Worm (Caenorhabditis elegans) whole organism, L1 larva: ENCODE results near the gene srp-6.
A peak's percentile ranks its signal among the peaks of the same experiment; 100 is the strongest.

Experiments
- aha-1 ChIP-seq: fragments of 150-350 bp; optimal IDR thresholded peaks from 2 replicates; lab custom pipeline; 2014; ENCODE audit warnings: missing biosample characterization, missing genetic modification characterization
- ceh-63 ChIP-seq: fragments of 200-800 bp; sonication (Bioruptor generic); optimal IDR thresholded peaks from 2 replicates; lab custom pipeline; 2018; ENCODE audit warnings: mild to moderate bottlenecking, missing genetic modification characterization, missing compliant biosample characterization
- ceh-8 ChIP-seq: fragments of 200-800 bp; sonication (Bioruptor generic); optimal IDR thresholded peaks from 2 replicates; lab custom pipeline; 2018; ENCODE audit warnings: mild to moderate bottlenecking, missing genetic modification characterization, moderate library complexity, missing compliant biosample characterization
- ceh-88 ChIP-seq: fragments of 200-800 bp; sonication (Bioruptor generic); IDR thresholded peaks from 2 replicates; pipeline ENCODE4 v1.3.6; 2022; ENCODE audit warnings: missing genetic modification characterization, missing compliant biosample characterization
- ceh-90 ChIP-seq: sonication (generic microtip); optimal IDR thresholded peaks from 2 replicates; lab custom pipeline; 2016; ENCODE audit warnings: missing genetic modification characterization, missing compliant biosample characterization
- dpl-1 ChIP-seq, 3 experiments: fragments of 150-350 bp in 2 of 3; sonication (generic microtip) in 1 of 3; optimal IDR thresholded peaks; 2 replicates each; lab custom pipeline; 2014 to 2017; ENCODE audit warnings: missing biosample characterization in 3 of 3, missing genetic modification characterization in 3 of 3, missing genetic modification reagents in 3 of 3
- efl-1 ChIP-seq, 4 experiments: fragments of 150-350 bp; optimal IDR thresholded peaks in 3 of 4; peaks in 1 of 4; 1 replicate in 1 of 4; 2 replicates in 3 of 4; lab custom pipeline; 2014; ENCODE audit warnings: missing biosample characterization in 2 of 4, missing genetic modification characterization in 2 of 4, missing genetic modification reagents in 2 of 4
- efl-3 ChIP-seq: fragments of 200-800 bp; sonication (Bioruptor generic); optimal IDR thresholded peaks from 2 replicates; lab custom pipeline; 2018; ENCODE audit warnings: mild to moderate bottlenecking, missing genetic modification characterization, missing compliant biosample characterization
- egl-13 ChIP-seq: sonication (generic microtip); optimal IDR thresholded peaks from 2 replicates; lab custom pipeline; 2016; ENCODE audit warnings: missing genotype, missing genetic modification reagents, missing genetic modification characterization, missing compliant biosample characterization
- egl-27 ChIP-seq, 2 experiments: fragments of 150-350 bp in 1 of 2; sonication (generic microtip); optimal IDR thresholded peaks; 3 replicates each; lab custom pipeline; 2017 to 2018; ENCODE audit warnings: missing biosample characterization in 2 of 2, missing genetic modification characterization in 2 of 2, missing genetic modification reagents in 2 of 2
- elt-3 ChIP-seq, 6 experiments: fragments of 150-350 bp in 1 of 6; sonication (generic microtip); optimal IDR thresholded peaks; 2 replicates each; lab custom pipeline; 2017 to 2018; ENCODE audit warnings: missing biosample characterization in 6 of 6, missing genetic modification characterization in 6 of 6, inconsistent platforms in 1 of 6
- ets-5 ChIP-seq: fragments of 200-800 bp; sonication (Bioruptor generic); IDR thresholded peaks from 2 replicates; pipeline ENCODE4 v1.3.6; 2022; ENCODE audit warnings: missing genetic modification characterization, missing compliant biosample characterization
- fkh-4 ChIP-seq: sonication (generic microtip); optimal IDR thresholded peaks from 2 replicates; lab custom pipeline; 2016; ENCODE audit warnings: missing compliant biosample characterization, missing genetic modification characterization, borderline replicate concordance
- hlh-17 ChIP-seq: fragments of 200-800 bp; sonication (Bioruptor generic); optimal IDR thresholded peaks from 2 replicates; lab custom pipeline; 2018; ENCODE audit warnings: missing genetic modification characterization, mild to moderate bottlenecking, missing compliant biosample characterization, moderate library complexity, borderline replicate concordance
- hlh-4 ChIP-seq: sonication (generic microtip); optimal IDR thresholded peaks from 2 replicates; lab custom pipeline; 2016; ENCODE audit warnings: mild to moderate bottlenecking, missing genetic modification characterization, missing compliant biosample characterization
- irx-1 ChIP-seq: sonication (generic microtip); optimal IDR thresholded peaks from 2 replicates; lab custom pipeline; 2016; ENCODE audit warnings: missing genetic modification characterization, missing compliant biosample characterization
- lin-13 ChIP-seq: fragments of 150-350 bp; optimal IDR thresholded peaks from 2 replicates; lab custom pipeline; 2014; ENCODE audit warnings: missing biosample characterization, missing genetic modification reagents, missing genetic modification characterization
- lin-35 ChIP-seq, 2 experiments: fragments of 150-350 bp; optimal IDR thresholded peaks; 2 replicates each; lab custom pipeline; 2014; ENCODE audit warnings: missing biosample characterization in 2 of 2, missing genetic modification characterization in 2 of 2, missing genetic modification reagents in 2 of 2
- lsy-2 ChIP-seq, 2 experiments: fragments of 150-350 bp; optimal IDR thresholded peaks; 2 replicates each; lab custom pipeline; 2014; ENCODE audit warnings: missing biosample characterization in 2 of 2, missing genetic modification characterization in 2 of 2
- mab-9 ChIP-seq: fragments of 200-800 bp; sonication (Bioruptor generic); IDR thresholded peaks from 2 replicates; pipeline ENCODE4 v1.3.6; 2022; ENCODE audit warnings: missing genetic modification reagents, missing genetic modification characterization, missing compliant biosample characterization
- mef-2 ChIP-seq: fragments of 150-350 bp; optimal IDR thresholded peaks from 2 replicates; lab custom pipeline; 2014; ENCODE audit warnings: missing biosample characterization, missing genetic modification characterization
- mep-1 ChIP-seq: fragments of 150-350 bp; optimal IDR thresholded peaks from 2 replicates; lab custom pipeline; 2014; ENCODE audit warnings: missing biosample characterization, missing genetic modification characterization
- nhr-237 ChIP-seq: fragments of 150-350 bp; optimal IDR thresholded peaks from 2 replicates; lab custom pipeline; 2014; ENCODE audit warnings: missing biosample characterization, missing genetic modification characterization
- nhr-28 ChIP-seq: fragments of 150-350 bp; optimal IDR thresholded peaks from 2 replicates; lab custom pipeline; 2014; ENCODE audit warnings: missing biosample characterization, missing genetic modification characterization
- nhr-71 ChIP-seq: sonication (generic microtip); optimal IDR thresholded peaks from 2 replicates; lab custom pipeline; 2016; ENCODE audit warnings: mild to moderate bottlenecking, missing genetic modification characterization, moderate library complexity, missing compliant biosample characterization
- nhr-84 ChIP-seq: sonication (generic microtip); optimal IDR thresholded peaks from 2 replicates; lab custom pipeline; 2017; ENCODE audit warnings: missing biosample characterization, missing genetic modification characterization
- nhr-85 ChIP-seq: sonication (generic microtip); peaks from one replicate; lab custom pipeline; 2016; ENCODE audit warnings: missing genetic modification characterization, inconsistent platforms, missing compliant biosample characterization
- rnt-1 ChIP-seq: sonication (generic microtip); optimal IDR thresholded peaks from 2 replicates; lab custom pipeline; 2016; ENCODE audit warnings: mild to moderate bottlenecking, missing genetic modification characterization, moderate library complexity, missing compliant biosample characterization
- snpc-4 ChIP-seq: fragments of 150-350 bp; optimal IDR thresholded peaks from 2 replicates; lab custom pipeline; 2014; ENCODE audit warnings: missing biosample characterization, missing genetic modification characterization
- snu-23 ChIP-seq: sonication (generic microtip); optimal IDR thresholded peaks from 2 replicates; lab custom pipeline; 2016; ENCODE audit warnings: missing genetic modification characterization, missing compliant biosample characterization
- sptf-1 ChIP-seq: fragments of 150-350 bp; optimal IDR thresholded peaks from 2 replicates; lab custom pipeline; 2014; ENCODE audit warnings: missing biosample characterization, missing genetic modification characterization
- sup-37 ChIP-seq: fragments of 200-800 bp; sonication (Bioruptor generic); optimal IDR thresholded peaks from 2 replicates; lab custom pipeline; 2018; ENCODE audit warnings: mild to moderate bottlenecking, missing genetic modification characterization, missing compliant biosample characterization
- unc-30 ChIP-seq: sonication (generic microtip); optimal IDR thresholded peaks from 2 replicates; lab custom pipeline; 2017; ENCODE audit warnings: missing biosample characterization, missing genetic modification characterization
- unc-86 ChIP-seq: sonication (generic microtip); optimal IDR thresholded peaks from 2 replicates; lab custom pipeline; 2016; ENCODE audit warnings: missing genetic modification characterization, missing compliant biosample characterization

srp-6 gene

ce11 chrV:7408520-7408919, 22.6 kb upstream of the srp-6 start, which contains the start of gene srt-6:
Gene srt-6 (minus strand): TSS chrV:7408814.
- TF ChIP-seq unc-86 (tag; lab: Kevin White, UChicago) (no peak), nhr-28 (tag; lab: Kevin White, UChicago) (no peak), fkh-4 (tag; lab: Kevin White, UChicago) (no peak), lin-35 (GFP tag; optimal IDR thresholded peaks at IDR 0.05; lab: Kevin White, UChicago) (no peak), efl-3 (GFP tag; lab: Kevin White, UChicago) (no peak), snpc-4 (tag; lab: Kevin White, UChicago) (no peak), nhr-237 (tag; lab: Kevin White, UChicago) (no peak)

DNA sequence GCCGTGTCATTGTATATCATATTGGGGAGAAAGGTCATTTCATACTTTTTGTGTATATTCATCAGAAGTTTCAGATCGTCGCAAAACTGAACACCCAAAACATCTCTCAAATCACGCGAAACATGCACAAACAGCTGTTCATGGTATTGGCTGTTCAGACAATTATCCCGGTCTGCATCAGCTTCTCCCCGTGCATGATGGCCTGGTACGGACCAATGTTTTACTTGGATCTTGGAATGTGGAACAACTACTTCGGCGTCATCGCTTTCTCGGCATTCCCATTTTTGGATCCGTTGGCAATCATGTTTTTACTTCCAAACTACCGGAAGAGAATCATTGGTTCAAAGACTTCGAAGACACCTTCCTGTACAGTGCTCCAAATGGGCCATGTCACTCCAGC, 17.6 kb upstream of the srp-6 start:
- TF ChIP-seq dpl-1 (GFP tag; optimal IDR thresholded peaks at IDR 0.05; lab: Kevin White, UChicago): no peak
- no peak for TF ChIP-seq nhr-71 (tag; lab: Kevin White, UChicago)
- TF ChIP-seq mep-1: no peak
- TF ChIP-seq lsy-2 (tag; optimal IDR thresholded peaks at IDR 0.05; lab: Kevin White, UChicago): no peak
- TF ChIP-seq ceh-8 (GFP tag; lab: Kevin White, UChicago): no peak
- no peak for TF ChIP-seq unc-30
- TF ChIP-seq nhr-237 (tag; lab: Kevin White, UChicago): no peak

DNA sequence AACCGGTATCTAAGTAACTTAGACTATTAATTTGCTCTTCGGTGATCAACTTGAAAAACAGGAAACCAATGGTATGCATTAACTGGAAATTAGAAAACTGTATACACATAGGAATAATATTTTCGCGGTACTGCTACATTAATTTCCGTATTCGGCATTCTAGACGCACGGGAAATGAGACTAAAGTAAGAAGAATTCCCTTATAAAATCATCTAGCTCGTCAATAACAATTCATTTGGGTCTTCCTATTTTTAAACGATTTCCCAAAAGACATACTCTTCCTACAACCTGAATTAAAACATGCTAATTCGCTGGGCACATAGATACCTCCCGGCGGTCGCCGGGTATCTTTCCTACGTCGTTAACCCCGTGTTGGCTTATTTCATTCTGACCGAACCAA, 16.5 kb upstream of the srp-6 start, which contains the start of gene srj-13:
srj-13 (plus strand) TSS at position 301 of the 400 bp plus-strand sequence.
- TF ChIP-seq nhr-71 (tag; lab: Kevin White, UChicago) (no peak), snpc-4 (tag; lab: Kevin White, UChicago) (no peak)
- TF ChIP-seq, all 84 proteins: peak for 0

DNA sequence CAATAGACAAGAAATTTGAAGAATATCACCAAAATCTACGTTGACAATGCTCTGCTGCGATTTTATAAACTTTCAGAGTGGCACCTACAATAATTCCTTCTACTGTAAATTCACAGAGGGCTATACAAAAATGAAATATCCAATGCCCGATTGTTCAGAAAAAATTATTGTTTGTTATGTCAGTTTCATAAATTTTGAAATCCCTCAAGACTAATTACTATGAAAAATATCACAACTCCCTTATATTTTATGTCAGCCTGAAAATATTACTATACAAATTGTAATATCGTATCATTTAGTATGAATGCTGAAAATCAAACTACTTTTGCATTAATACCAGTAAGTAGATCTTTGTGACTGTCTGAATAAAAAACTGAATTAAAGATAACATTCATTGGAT, 14.7 kb upstream of the srp-6 start, which contains the start of gene srx-60:
srx-60 (plus strand) TSS at position 301 of the 400 bp plus-strand sequence.
- TF ChIP-seq hlh-17 (GFP tag; lab: Kevin White, UChicago) (no peak), ets-5 (GFP tag; lab: Robert Waterston, UW) (no peak), ceh-63 (GFP tag; lab: Kevin White, UChicago) (no peak), snu-23 (no peak), ceh-88 (GFP tag; lab: Robert Waterston, UW) (no peak), mef-2 (tag; lab: Kevin White, UChicago) (no peak), irx-1 (tag; lab: Kevin White, UChicago) (no peak), mab-9 (GFP tag; lab: Robert Waterston, UW) (no peak), ceh-90 (no peak), efl-1 (optimal IDR thresholded peaks at IDR 0.05; lab: Kevin White, UChicago) (no peak), efl-1 (GFP tag; optimal IDR thresholded peaks at IDR 0.05 in 1 of 2; lab: Kevin White, UChicago) (no peak), sup-37 (GFP tag; lab: Kevin White, UChicago) (no peak), sptf-1 (tag; lab: Kevin White, UChicago) (no peak), egl-27 (tag; optimal IDR thresholded peaks at IDR 0.05; lab: Kevin White, UChicago) (no peak)

- TF ChIP-seq lin-13 (no peak), dpl-1 (GFP tag; optimal IDR thresholded peaks at IDR 0.05; lab: Kevin White, UChicago) (no peak), efl-1 (optimal IDR thresholded peaks at IDR 0.05; lab: Kevin White, UChicago) (no peak), efl-1 (GFP tag; optimal IDR thresholded peaks at IDR 0.05 in 1 of 2; lab: Kevin White, UChicago) (peak in 1 of 2 experiments; percentile 4), egl-13 (tag; lab: Kevin White, UChicago) (no peak)
These were observed 14.2 kb upstream of the srp-6 start, which contains the start of gene cnc-9 for ce11 chrV:7400095-7400494. Gene cnc-9 (minus strand): TSS chrV:7400195.

DNA sequence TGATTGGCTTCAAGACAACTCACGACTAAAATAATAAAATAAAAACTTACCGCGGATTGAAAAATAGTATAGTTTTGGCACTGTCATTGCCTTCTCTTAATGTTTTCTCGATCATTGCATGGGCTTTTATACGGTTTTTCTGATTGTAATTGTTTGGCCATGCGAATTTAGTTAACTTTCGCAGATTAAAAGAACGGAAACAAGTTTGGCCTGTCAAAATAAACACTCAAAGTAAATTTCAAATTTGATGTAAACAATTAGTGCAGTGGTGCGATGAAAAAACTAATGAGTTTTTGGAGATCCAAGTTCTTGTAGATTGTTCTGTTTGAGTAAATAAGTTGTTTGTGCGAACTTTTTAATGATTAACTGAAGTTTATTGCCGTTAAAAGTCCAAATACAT, 13.3 kb upstream of the srp-6 start, which contains the start of gene gst-41:
gst-41 (minus strand) TSS at position 101 of the 400 bp plus-strand sequence.
- TF ChIP-seq aha-1 (tag; lab: Kevin White, UChicago) (no peak), nhr-85 (tag; lab: Kevin White, UChicago) (no peak), efl-3 (GFP tag; lab: Kevin White, UChicago) (no peak), hlh-4 (tag; lab: Kevin White, UChicago) (no peak), nhr-84 (tag; lab: Kevin White, UChicago) (no peak), mep-1 (no peak), nhr-71 (tag; lab: Kevin White, UChicago) (no peak), rnt-1 (no peak), elt-3 (tag; optimal IDR thresholded peaks at IDR 0.05; lab: Kevin White, UChicago) (no peak)
